Fruit fly (Drosophila melanogaster): Measurements from ENCODE around the gene CG43231.

Gene CG43231

DNA sequence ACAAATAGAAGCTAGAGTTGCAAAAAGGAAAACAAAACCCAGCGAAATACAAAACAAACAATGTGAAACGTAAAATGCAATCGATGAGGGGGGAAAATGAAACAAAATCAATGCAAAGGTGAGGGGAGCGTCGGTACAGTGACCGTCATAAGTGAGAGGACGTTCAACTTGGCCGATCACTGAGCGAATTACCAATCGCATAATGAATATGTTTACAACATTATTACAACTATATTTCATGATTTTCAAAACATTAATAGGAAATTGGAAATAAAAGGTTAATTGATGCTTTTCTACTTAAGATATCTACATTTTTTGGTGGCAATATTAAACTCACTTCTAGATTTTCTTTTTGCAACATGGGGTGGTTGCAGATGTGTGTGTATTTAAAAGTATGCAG lies 41.0 kb downstream of the CG43231 start:
- TF ChIP-seq achi (GFP tag; optimal IDR thresholded peaks at IDR 0.05) (no peak), Gug (GFP tag; IDR thresholded peaks at IDR 0.05) (no peak), spab (GFP tag; optimal IDR thresholded peaks at IDR 0.05) (peak; percentile 48), CG15336 (GFP tag; IDR thresholded peaks at IDR 0.05) (0 out of 2 replicates have a peak, but pooled peaks have one; percentile 12), CG7368 (GFP tag; optimal IDR thresholded peaks at IDR 0.05) (peak; percentile 32), CG32006 (GFP tag; optimal IDR thresholded peaks at IDR 0.05) (peak; percentile 48), Blimp-1 (GFP tag; optimal IDR thresholded peaks at IDR 0.05) (no peak), eg (GFP tag; IDR thresholded peaks at IDR 0.05) (no peak), vri (GFP tag; optimal IDR thresholded peaks at IDR 0.05) (no peak), CG11902 (GFP tag; optimal IDR thresholded peaks at IDR 0.05) (no peak), Hr38 (GFP tag; optimal IDR thresholded peaks at IDR 0.05) (no peak), CG6276 (GFP tag; optimal IDR thresholded peaks at IDR 0.05) (peak; percentile 12), Eip78C (GFP tag) (peak; percentile 51), Sox15 (GFP tag; optimal IDR thresholded peaks at IDR 0.05) (no peak), Eip93F (GFP tag; optimal IDR thresholded peaks at IDR 0.05) (no peak), CG3032 (tag; optimal IDR thresholded peaks at IDR 0.05) (peak; percentile 51), CG6163 (GFP tag; IDR thresholded peaks at IDR 0.05) (peak; percentile 50; the same call in 2 of the 3 replicates), Sox102F (GFP tag; optimal IDR thresholded peaks at IDR 0.05) (no peak), CG6808 (GFP tag; optimal IDR thresholded peaks at IDR 0.05) (peak; percentile 47), Smox (GFP tag; optimal IDR thresholded peaks at IDR 0.05) (no peak), fkh (GFP tag; optimal IDR thresholded peaks at IDR 0.05) (no peak), OdsH (GFP tag; optimal IDR thresholded peaks at IDR 0.05) (peak; percentile 10), dsx (GFP tag; optimal IDR thresholded peaks at IDR 0.05; ENCODE audit: poor library complexity, severe bottlenecking) (no peak), fd59A (GFP tag; optimal IDR thresholded peaks at IDR 0.05) (no peak), Ets21C (GFP tag; optimal IDR thresholded peaks at IDR 0.05) (no peak), esn (GFP tag; optimal IDR thresholded peaks at IDR 0.05) (peak; percentile 49), CG8119 (GFP tag; IDR thresholded peaks at IDR 0.05) (no peak), cyc (GFP tag; optimal IDR thresholded peaks at IDR 0.05) (no peak), Ets96B (tag; optimal IDR thresholded peaks at IDR 0.05) (no peak), CG6792 (GFP tag; optimal IDR thresholded peaks at IDR 0.05) (peak; percentile 20), CG10631 (GFP tag; optimal IDR thresholded peaks at IDR 0.05) (no peak), dac (GFP tag; optimal IDR thresholded peaks at IDR 0.05) (no peak), acj6 (GFP tag; optimal IDR thresholded peaks at IDR 0.05) (peak; percentile 37), Hr39 (GFP tag; optimal IDR thresholded peaks at IDR 0.05) (no peak), CG8319 (GFP tag; optimal IDR thresholded peaks at IDR 0.05) (no peak), CG11762 (GFP tag; optimal IDR thresholded peaks at IDR 0.05; ENCODE audit: insufficient read depth) (no peak), Sox14 (GFP tag; optimal IDR thresholded peaks at IDR 0.05) (no peak), CG11294 (GFP tag; IDR thresholded peaks at IDR 0.05) (no peak), CG3919 (GFP tag; optimal IDR thresholded peaks at IDR 0.05) (no peak), lz (GFP tag; optimal IDR thresholded peaks at IDR 0.05) (peak; percentile 11), CG9139 (GFP tag; optimal IDR thresholded peaks at IDR 0.05) (no peak), ss (GFP tag; optimal IDR thresholded peaks at IDR 0.05) (peak in 1 of 2 experiments; percentile 31), Hr4 (GFP tag; optimal IDR thresholded peaks at IDR 0.05) (no peak), CG10669 (GFP tag; optimal IDR thresholded peaks at IDR 0.05) (peak; percentile 53), Eip75B (GFP tag; optimal IDR thresholded peaks at IDR 0.05) (peak; percentile 56), Met (GFP tag; optimal IDR thresholded peaks at IDR 0.05) (peak; percentile 47), topi (GFP tag; optimal IDR thresholded peaks at IDR 0.05) (no peak), CG16779 (tag; optimal IDR thresholded peaks at IDR 0.05) (no peak), CG1621 (tag; optimal IDR thresholded peaks at IDR 0.05) (peak; percentile 6), CG34406 (GFP tag; optimal IDR thresholded peaks at IDR 0.05) (no peak), CG31627 (GFP tag; optimal IDR thresholded peaks at IDR 0.05) (no peak), fd85E (GFP tag; optimal IDR thresholded peaks at IDR 0.05) (no peak), net (GFP tag; optimal IDR thresholded peaks at IDR 0.05) (no peak)
